Worm (Caenorhabditis elegans): ENCODE results near the gene ncs-7.
"Not testable (repeated sequence)": the region's sequence is repeated elsewhere in the genome, so short reads cannot be mapped to it uniquely, and the experiment has no call there.

Gene ncs-7

ce11 chrX:17614245-17614644 lies at the start of gene ncs-7:
Gene ncs-7, plus strand, starts transcription at chrX:17614545.
- no peak for TF ChIP-seq B0261.1 (tag; optimal IDR thresholded peaks at IDR 0.05)
- no peak for TF ChIP-seq dox-1 (GFP tag; IDR thresholded peaks at IDR 0.05)
- no peak for TF ChIP-seq lin-54 (GFP tag; optimal IDR thresholded peaks at IDR 0.05)
- TF ChIP-seq nhr-80 (tag; optimal IDR thresholded peaks at IDR 0.05): no peak
- TF ChIP-seq F49E8.2 (tag; optimal IDR thresholded peaks at IDR 0.05; ENCODE audit: insufficient read depth): no peak
- TF ChIP-seq efl-1 (GFP tag; optimal IDR thresholded peaks at IDR 0.05): no peak
- no peak for TF ChIP-seq athp-1 (tag; optimal IDR thresholded peaks at IDR 0.05)
- no peak for TF ChIP-seq nfya-1 (tag; optimal IDR thresholded peaks at IDR 0.05; ENCODE audit: borderline replicate concordance, insufficient read depth)
- no peak for TF ChIP-seq rcor-1 (GFP tag; IDR thresholded peaks at IDR 0.05)
- no peak for TF ChIP-seq lin-26 (GFP tag; IDR thresholded peaks at IDR 0.05)
- no peak for TF ChIP-seq Y67H2A.10 (GFP tag; conservative IDR thresholded peaks at IDR 0.05)

- no peak for TF ChIP-seq him-1 (tag; optimal IDR thresholded peaks at IDR 0.05)
- no peak for TF ChIP-seq F57A8.1 (GFP tag; optimal IDR thresholded peaks at IDR 0.05)
- TF ChIP-seq let-607 (tag; optimal IDR thresholded peaks at IDR 0.05): no peak
- no peak for TF ChIP-seq D2030.7 (GFP tag; IDR thresholded peaks at IDR 0.05)
- no peak for TF ChIP-seq lsy-27 (tag; optimal IDR thresholded peaks at IDR 0.05; ENCODE audit: borderline replicate concordance, insufficient read depth)
- no peak for TF ChIP-seq F10E7.11 (tag; optimal IDR thresholded peaks at IDR 0.05)
- no peak for TF ChIP-seq nhr-90 (tag; optimal IDR thresholded peaks at IDR 0.05)
- no peak for TF ChIP-seq ceh-79 (tag; optimal IDR thresholded peaks at IDR 0.05)
- no peak for TF ChIP-seq F33H1.4 (GFP tag; IDR thresholded peaks at IDR 0.05)
- no peak for TF ChIP-seq B0019.2 (GFP tag; conservative IDR thresholded peaks at IDR 0.05)
- no peak for TF ChIP-seq F57C9.4 (tag; optimal IDR thresholded peaks at IDR 0.05)
- no peak for TF ChIP-seq lir-1 (GFP tag; conservative IDR thresholded peaks at IDR 0.05)
- TF ChIP-seq hlh-12 (tag; optimal IDR thresholded peaks at IDR 0.05): no peak
- no peak for TF ChIP-seq lin-26 (GFP tag; IDR thresholded peaks at IDR 0.05)
- no peak for TF ChIP-seq rpc-1 (optimal IDR thresholded peaks at IDR 0.05)
- no peak for TF ChIP-seq rpc-1 (tag; optimal IDR thresholded peaks at IDR 0.05)
- no peak for TF ChIP-seq dpff-1 (tag; optimal IDR thresholded peaks at IDR 0.05)
Observed at ce11 chrX:17567378-17567777, 47.0 kb upstream of the ncs-7 start, which contains the start of gene F39B3.7. Gene F39B3.7, minus strand, starts transcription at chrX:17567478.

DNA sequence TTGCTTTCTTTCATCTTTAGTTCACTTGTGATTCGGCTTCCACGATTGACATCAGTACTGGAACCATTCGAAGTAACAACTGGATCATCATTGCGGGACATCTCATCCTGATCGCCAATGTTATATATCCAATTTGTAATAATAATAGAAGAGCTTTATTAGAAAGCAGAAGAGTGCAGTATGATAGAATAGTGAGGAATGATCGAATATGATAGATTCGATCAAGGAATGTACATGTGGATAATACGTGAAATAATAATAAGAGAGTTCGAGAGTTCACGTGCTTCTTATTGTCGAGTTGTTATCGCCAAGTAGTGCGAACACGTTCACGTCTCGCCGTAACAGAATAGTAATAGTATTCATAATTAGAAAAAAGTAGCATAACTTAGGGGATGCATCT lies 35.3 kb upstream of the ncs-7 start, which contains the start of gene F39B3.3:
TSS of gene F39B3.3 (minus strand) at position 101 of the 400 bp plus-strand sequence.
- TF ChIP-seq Y56A3A.18 (GFP tag; IDR thresholded peaks at IDR 0.05); fkh-3 (tag; optimal IDR thresholded peaks at IDR 0.05); lag-1 (GFP tag; IDR thresholded peaks at IDR 0.05): not testable (repeated sequence)

DNA sequence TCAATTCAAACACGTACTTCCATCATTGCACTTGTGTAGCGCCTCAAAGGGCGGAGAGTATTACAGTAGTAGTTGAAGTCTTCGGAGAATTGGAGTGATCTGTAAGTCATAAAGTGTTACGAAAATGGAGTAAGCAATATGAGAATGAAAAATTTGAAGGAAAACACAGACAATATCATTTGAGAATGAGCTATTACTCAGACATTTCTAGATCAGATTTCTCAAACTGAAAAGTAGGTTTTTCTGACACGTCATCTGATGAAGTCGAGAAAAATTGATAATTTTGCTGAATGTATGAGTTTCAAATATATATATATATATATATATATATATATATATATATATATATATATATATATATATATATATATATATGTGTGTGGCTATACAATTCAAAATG lies 34.6 kb upstream of the ncs-7 start, which contains the start of gene frpr-7:
TSS of gene frpr-7 (minus strand) at position 101 of the 400 bp plus-strand sequence.
- no peak for TF ChIP-seq hlh-26 (GFP tag; conservative IDR thresholded peaks at IDR 0.05)
- TF ChIP-seq tbp1 (GFP tag; optimal IDR thresholded peaks at IDR 0.05): no peak
- no peak for TF ChIP-seq sea-2 (GFP tag; IDR thresholded peaks at IDR 0.05)
- TF ChIP-seq dpff-1 (tag; optimal IDR thresholded peaks at IDR 0.05): no peak
- TF ChIP-seq rpc-1 (optimal IDR thresholded peaks at IDR 0.05): no peak
- no peak for TF ChIP-seq rpc-1 (tag; optimal IDR thresholded peaks at IDR 0.05)
- no peak for TF ChIP-seq repo-1 (tag; optimal IDR thresholded peaks at IDR 0.05)
- TF ChIP-seq hsf-1 (GFP tag; IDR thresholded peaks at IDR 0.05): no peak
- no peak for TF ChIP-seq F52B5.7 (tag; optimal IDR thresholded peaks at IDR 0.05)
- no peak for TF ChIP-seq chd-7 (tag; optimal IDR thresholded peaks at IDR 0.05)
- TF ChIP-seq B0019.2 (GFP tag; conservative IDR thresholded peaks at IDR 0.05): no peak
